Worm (Caenorhabditis elegans): ENCODE results near the gene try-9.

ce11 chrII:4324061-4324460 lies 44.0 kb upstream of the try-9 start, which contains the start of gene mog-2:
- TF ChIP-seq W03F9.2 (tag; optimal IDR thresholded peaks at IDR 0.05) (no peak), him-1 (tag; optimal IDR thresholded peaks at IDR 0.05) (no peak)

Data from whole organism, L4/young adult.